Fruit fly (Drosophila melanogaster): ENCODE results near the gene CG9588.

CG9588 gene

dm6 chr3R:13713541-13713940, 37.1 kb upstream of the CG9588 start (continued):
- TF ChIP-seq E2f2 (GFP tag; IDR thresholded peaks at IDR 0.05) (no peak), CG13775 (GFP tag; optimal IDR thresholded peaks at IDR 0.05) (peak; percentile 20), Rx (GFP tag; IDR thresholded peaks at IDR 0.05) (no peak), gsb (GFP tag; IDR thresholded peaks at IDR 0.05) (no peak), Drgx (GFP tag; IDR thresholded peaks at IDR 0.05) (peak; percentile 66), CG10654 (GFP tag; optimal IDR thresholded peaks at IDR 0.05) (peak; percentile 24), gsb-n (tag; optimal IDR thresholded peaks at IDR 0.05) (peak; percentile 58), CG2116 (GFP tag; optimal IDR thresholded peaks at IDR 0.05) (peak; percentile 27), sd (tag; optimal IDR thresholded peaks at IDR 0.05) (no peak), zen (tag; optimal IDR thresholded peaks at IDR 0.05) (peak; percentile 46), Rfx (GFP tag; IDR thresholded peaks at IDR 0.05) (no peak), BEAF-32 (GFP tag; optimal IDR thresholded peaks at IDR 0.05) (no peak), Aef1 (GFP tag; IDR thresholded peaks at IDR 0.05) (no peak), CG1602 (GFP tag; optimal IDR thresholded peaks at IDR 0.05) (peak; percentile 27), NfI (GFP tag; optimal IDR thresholded peaks at IDR 0.05) (no peak), jumu (GFP tag; optimal IDR thresholded peaks at IDR 0.05) (no peak), danr (GFP tag; IDR thresholded peaks at IDR 0.05) (0 out of 2 replicates have a peak, but pooled peaks have one; percentile 7), dpn (GFP tag; optimal IDR thresholded peaks at IDR 0.05) (no peak), Sox100B (GFP tag; optimal IDR thresholded peaks at IDR 0.05) (peak; percentile 71), HHEX (GFP tag; optimal IDR thresholded peaks at IDR 0.05) (peak; percentile 14), Dll (GFP tag; IDR thresholded peaks at IDR 0.05; ENCODE audit: partially characterized antibody) (no peak), CG17829 (tag; optimal IDR thresholded peaks at IDR 0.05) (peak; percentile 68), dysf (GFP tag; IDR thresholded peaks at IDR 0.05) (no peak), CG7271 (tag; optimal IDR thresholded peaks at IDR 0.05) (peak; percentile 49), eve (GFP tag; optimal IDR thresholded peaks at IDR 0.05) (no peak), CG1529 (GFP tag; optimal IDR thresholded peaks at IDR 0.05) (peak; percentile 22), CG12104 (GFP tag; optimal IDR thresholded peaks at IDR 0.05) (peak; percentile 24), Spps (tag; optimal IDR thresholded peaks at IDR 0.05) (peak; percentile 23), Dip3 (GFP tag; optimal IDR thresholded peaks at IDR 0.05) (no peak), CG17912 (GFP tag; optimal IDR thresholded peaks at IDR 0.05) (no peak), Max (GFP tag; optimal IDR thresholded peaks at IDR 0.05) (no peak), Lpt (GFP tag; optimal IDR thresholded peaks at IDR 0.05) (no peak)

dm6 chr3R:13711735-13712134, 35.3 kb upstream of the CG9588 start, which contains the start of the genes primo-1 and primo-2:
Gene primo-1 (minus strand): TSS chr3R:13711835.
Gene primo-2 (minus strand): TSS chr3R:13711835.
- TF ChIP-seq Jarid2 (GFP tag; optimal IDR thresholded peaks at IDR 0.05), result no peak
- TF ChIP-seq tin (GFP tag; optimal IDR thresholded peaks at IDR 0.05), result no peak

dm6 chr3R:13710645-13711044, 34.2 kb upstream of the CG9588 start:
- peak; percentile 1 for TF ChIP-seq sug (tag; optimal IDR thresholded peaks at IDR 0.05)
- TF ChIP-seq Nf-YA (GFP tag; IDR thresholded peaks at IDR 0.05), result no peak
- TF ChIP-seq CG5180 (GFP tag; optimal IDR thresholded peaks at IDR 0.05), result no peak
- peak in 1 of 2 experiments; percentile 18 for TF ChIP-seq chif (GFP tag; optimal IDR thresholded peaks at IDR 0.05)
- no peak for TF ChIP-seq pan (optimal IDR thresholded peaks at IDR 0.05)
- no peak for TF ChIP-seq pan (GFP tag; optimal IDR thresholded peaks at IDR 0.05 in 1 of 2, IDR thresholded peaks at IDR 0.05 in 1 of 2)
- no peak for TF ChIP-seq CG3407 (GFP tag; optimal IDR thresholded peaks at IDR 0.05)
- peak; percentile 62 for TF ChIP-seq E2f2 (GFP tag; IDR thresholded peaks at IDR 0.05)
- TF ChIP-seq CG30431 (GFP tag; optimal IDR thresholded peaks at IDR 0.05), result no peak
- TF ChIP-seq CG10267 (tag; optimal IDR thresholded peaks at IDR 0.05), result peak; percentile 1
- no peak; the same call in 1 of the 2 replicates for TF ChIP-seq H2.0 (GFP tag; IDR thresholded peaks at IDR 0.05)
- no peak for TF ChIP-seq luna (GFP tag; optimal IDR thresholded peaks at IDR 0.05)
- TF ChIP-seq Trl (optimal IDR thresholded peaks at IDR 0.05), result no peak
- no peak for TF ChIP-seq Trl (GFP tag; optimal IDR thresholded peaks at IDR 0.05)
- no peak for TF ChIP-seq Nf-YC (tag; optimal IDR thresholded peaks at IDR 0.05)
- no peak for TF ChIP-seq fd64A (GFP tag; optimal IDR thresholded peaks at IDR 0.05)
- TF ChIP-seq bsh (GFP tag; optimal IDR thresholded peaks at IDR 0.05), result no peak
- no peak for TF ChIP-seq Mes4 (GFP tag; optimal IDR thresholded peaks at IDR 0.05)
- TF ChIP-seq wdn (GFP tag; IDR thresholded peaks at IDR 0.05), result no peak
